Worm (Caenorhabditis elegans) whole organism, young adult: ENCODE results near the gene lrpc-1.

Experiments
- F39B2.1 ChIP-seq: fragments of 200-800 bp; sonication (Bioruptor generic); IDR thresholded peaks from 2 replicates; pipeline ENCODE4 v1.3.6; 2022; ENCODE audit warnings: missing genetic modification reagents, missing genetic modification characterization, missing compliant biosample characterization
- F49E8.2 ChIP-seq: sonication (generic microtip); optimal IDR thresholded peaks from 3 replicates; lab custom pipeline; 2017; ENCODE audit warnings: missing genetic modification characterization, mild to moderate bottlenecking, missing compliant biosample characterization, antibody characterized with exemption, moderate library complexity; ENCODE audit not compliant: insufficient read depth
- T26A5.8 ChIP-seq: sonication (generic microtip); optimal IDR thresholded peaks from 2 replicates; lab custom pipeline; 2016; ENCODE audit warnings: missing genetic modification characterization, missing compliant biosample characterization
- Y79H2A.3 ChIP-seq: fragments of 200-800 bp; sonication (Bioruptor generic); conservative IDR thresholded peaks from 2 replicates; pipeline ENCODE4 v1.3.6; 2022; ENCODE audit warnings: missing genetic modification reagents, missing genetic modification characterization, missing compliant biosample characterization
- athp-1 ChIP-seq: sonication (generic microtip); optimal IDR thresholded peaks from 2 replicates; lab custom pipeline; 2017; ENCODE audit warnings: mild to moderate bottlenecking, missing genetic modification characterization, missing compliant biosample characterization
- bed-2 ChIP-seq: fragments of 200-800 bp; sonication (Bioruptor generic); IDR thresholded peaks from 2 replicates; pipeline ENCODE4 v1.3.6; 2022; ENCODE audit warnings: missing genetic modification reagents, missing genetic modification characterization, missing compliant biosample characterization
- ceh-58 ChIP-seq: fragments of 200-800 bp; sonication (Bioruptor generic); IDR thresholded peaks from 2 replicates; pipeline ENCODE4 v1.3.6; 2022; ENCODE audit warnings: missing genetic modification characterization, missing compliant biosample characterization
- ceh-79 ChIP-seq: sonication (generic microtip); optimal IDR thresholded peaks from 2 replicates; lab custom pipeline; 2017; ENCODE audit warnings: mild to moderate bottlenecking, missing genetic modification characterization, missing compliant biosample characterization
- hlh-26 ChIP-seq: fragments of 200-800 bp; sonication (Bioruptor generic); conservative IDR thresholded peaks from 2 replicates; pipeline ENCODE4 v1.3.6; 2022; ENCODE audit warnings: missing genetic modification reagents, missing genetic modification characterization, missing compliant biosample characterization
- let-607 ChIP-seq, 2 experiments: fragments of 200-800 bp in 1 of 2; sonication (Bioruptor generic) in 1 of 2; sonication (generic microtip) in 1 of 2; optimal IDR thresholded peaks; 2 replicates each; lab custom pipeline; 2016 to 2018; ENCODE audit warnings: mild to moderate bottlenecking in 2 of 2, missing compliant biosample characterization in 2 of 2, missing genetic modification characterization in 2 of 2, moderate library complexity in 2 of 2, missing genotype in 1 of 2
- lin-54 ChIP-seq: fragments of 200-800 bp; sonication (Bioruptor generic); optimal IDR thresholded peaks from 2 replicates; lab custom pipeline; 2018; ENCODE audit warnings: mild to moderate bottlenecking, missing genetic modification characterization, missing compliant biosample characterization
- rcor-1 ChIP-seq: fragments of 200-800 bp; sonication (Bioruptor generic); IDR thresholded peaks from 2 replicates; pipeline ENCODE4 v1.3.6; 2022; ENCODE audit warnings: missing genetic modification reagents, missing genetic modification characterization, missing compliant biosample characterization
- repo-1 ChIP-seq: sonication (generic microtip); optimal IDR thresholded peaks from 2 replicates; lab custom pipeline; 2017; ENCODE audit warnings: mild to moderate bottlenecking, missing genetic modification characterization, missing compliant biosample characterization
- ztf-26 ChIP-seq: sonication (generic microtip); optimal IDR thresholded peaks from 2 replicates; lab custom pipeline; 2017; ENCODE audit warnings: missing genetic modification characterization, missing compliant biosample characterization

DNA sequence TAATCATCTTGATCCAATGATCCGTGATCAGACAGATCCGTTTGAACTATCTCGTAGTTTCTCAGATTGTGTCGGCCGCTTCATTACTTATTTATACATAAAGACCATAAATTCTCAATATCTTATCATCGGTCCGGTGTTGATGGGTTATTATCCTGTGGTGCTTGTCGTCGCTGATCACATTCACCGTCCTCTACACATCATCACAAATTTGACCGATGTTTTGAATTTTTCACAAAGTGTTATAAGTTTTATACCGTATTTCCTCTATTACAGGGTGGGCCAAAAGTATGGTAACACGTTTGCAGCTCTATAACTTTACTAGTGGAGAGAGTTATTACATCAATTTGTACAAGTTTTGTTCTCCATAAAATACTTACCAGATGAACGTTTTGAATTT, 25.1 kb downstream of the lrpc-1 start:
- TF ChIP-seq athp-1 (tag; lab: Kevin White, UChicago): peak; percentile 59
- TF ChIP-seq F49E8.2 (tag; lab: Kevin White, UChicago): peak; percentile 25
- no peak for TF ChIP-seq ceh-58 (GFP tag; lab: Robert Waterston, UW)
- TF ChIP-seq ztf-26 (tag; lab: Kevin White, UChicago): no peak
- no peak for TF ChIP-seq let-607 (tag; optimal IDR thresholded peaks at IDR 0.05; lab: Kevin White, UChicago)
- TF ChIP-seq F39B2.1 (GFP tag; lab: Robert Waterston, UW): no peak
- 0 out of 2 replicates have a peak, but pooled peaks have one; percentile 25 for TF ChIP-seq bed-2 (GFP tag; lab: Robert Waterston, UW)
- peak; percentile 63 for TF ChIP-seq rcor-1 (GFP tag; lab: Robert Waterston, UW)
- no peak for TF ChIP-seq repo-1 (tag; lab: Kevin White, UChicago)
- TF ChIP-seq lin-54: peak; percentile 12
- TF ChIP-seq ceh-79 (tag; lab: Kevin White, UChicago): no peak
- TF ChIP-seq T26A5.8: no peak
- TF ChIP-seq hlh-26 (GFP tag; lab: Robert Waterston, UW): no peak
- TF ChIP-seq Y79H2A.3 (GFP tag; lab: Robert Waterston, UW): no peak
